Worm (Caenorhabditis elegans) whole organism, mixed stage, embryonic: ENCODE data around the gene D2062.5.
"Not testable (repeated sequence)": the region's sequence is repeated elsewhere in the genome, so short reads cannot be mapped to it uniquely, and the experiment has no call there.

Experiments
- blmp-1 ChIP-seq: fragments of 150-350 bp; optimal IDR thresholded peaks from 2 replicates; lab custom pipeline; 2014; ENCODE audit warnings: missing biosample characterization, missing genetic modification characterization
- ces-1 ChIP-seq: fragments of 150-350 bp; optimal IDR thresholded peaks from 2 replicates; lab custom pipeline; 2014; ENCODE audit warnings: missing biosample characterization, missing genetic modification reagents, missing genetic modification characterization
- elt-3 ChIP-seq: fragments of 150-350 bp; optimal IDR thresholded peaks from 2 replicates; lab custom pipeline; 2014; ENCODE audit warnings: missing biosample characterization, missing genetic modification characterization
- flh-1 ChIP-seq: fragments of 200-800 bp; sonication (Bioruptor generic); optimal IDR thresholded peaks from 2 replicates; lab custom pipeline; 2018; ENCODE audit warnings: mild to moderate bottlenecking, missing genetic modification characterization, moderate library complexity, missing compliant biosample characterization
- lin-13 ChIP-seq: fragments of 150-350 bp; optimal IDR thresholded peaks from 2 replicates; lab custom pipeline; 2014; ENCODE audit warnings: missing biosample characterization, missing genetic modification characterization
- nhr-12 ChIP-seq: fragments of 150-350 bp; optimal IDR thresholded peaks from 2 replicates; lab custom pipeline; 2014; ENCODE audit warnings: missing biosample characterization, missing genetic modification characterization
- nhr-237 ChIP-seq: fragments of 150-350 bp; optimal IDR thresholded peaks from 2 replicates; lab custom pipeline; 2014; ENCODE audit warnings: missing biosample characterization, missing genetic modification characterization
- pha-4 ChIP-seq: fragments of 150-350 bp; optimal IDR thresholded peaks from 2 replicates; lab custom pipeline; 2018; ENCODE audit warnings: missing biosample characterization, missing genetic modification reagents, missing genetic modification characterization
- snpc-4 ChIP-seq: fragments of 150-350 bp; optimal IDR thresholded peaks from 2 replicates; lab custom pipeline; 2014; ENCODE audit warnings: missing biosample characterization, missing genetic modification characterization
- tbx-8 ChIP-seq: fragments of 200-800 bp; sonication (Bioruptor generic); optimal IDR thresholded peaks from 2 replicates; lab custom pipeline; 2018; ENCODE audit warnings: mild to moderate bottlenecking, missing genetic modification characterization, moderate library complexity, missing compliant biosample characterization
- unc-39 ChIP-seq: fragments of 150-350 bp; optimal IDR thresholded peaks from 2 replicates; lab custom pipeline; 2014; ENCODE audit warnings: missing biosample characterization, missing genetic modification characterization
- unc-62 ChIP-seq: fragments of 150-350 bp; optimal IDR thresholded peaks from 2 replicates; lab custom pipeline; 2014; ENCODE audit warnings: missing biosample characterization, missing genetic modification reagents, missing genetic modification characterization

DNA sequence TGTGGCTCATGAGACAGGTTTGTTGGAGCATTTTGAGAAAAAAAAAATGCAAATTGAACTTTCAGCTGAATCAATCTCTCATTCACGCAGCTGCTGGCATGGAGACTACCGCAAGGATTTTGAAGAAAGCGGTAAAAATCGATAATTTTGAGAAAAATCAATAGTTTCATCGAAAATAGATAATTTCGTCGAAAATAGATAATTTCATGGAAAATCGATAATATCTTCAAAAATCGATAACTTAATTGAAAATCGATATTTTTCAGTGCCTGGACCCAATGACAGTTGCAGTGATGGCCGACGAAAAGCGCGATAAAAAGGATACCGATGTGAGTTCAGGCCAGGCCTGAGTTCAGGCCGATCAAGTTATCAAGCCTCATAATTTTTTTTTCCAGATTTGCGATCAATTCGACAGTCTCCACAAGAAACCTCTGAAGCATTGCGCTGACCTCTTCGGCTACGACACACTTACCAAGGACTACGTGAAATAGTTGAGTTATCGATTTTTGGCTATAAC lies 414 bp downstream of the D2062.5 start, which contains the start of gene D2062.4:
- TF ChIP-seq tbx-8 (GFP tag; lab: Kevin White, UChicago); lin-13 (tag; lab: Kevin White, UChicago); blmp-1 (tag; lab: Kevin White, UChicago); nhr-12 (tag; lab: Kevin White, UChicago); nhr-237 (tag; lab: Kevin White, UChicago); snpc-4 (tag; lab: Kevin White, UChicago); flh-1 (GFP tag; lab: Kevin White, UChicago); elt-3 (tag; lab: Kevin White, UChicago); unc-62 (GFP tag; lab: Kevin White, UChicago); ces-1; pha-4 (tag; lab: Kevin White, UChicago); unc-39 (tag; lab: Kevin White, UChicago): not testable (repeated sequence)
